Fruit fly (Drosophila melanogaster) whole organism, embryonic: ENCODE results near the gene CG15717.

Experiments used
- Aef1 ChIP-seq: fragments of 200-800 bp; sonication (Bioruptor generic); IDR thresholded peaks from 3 replicates; pipeline ENCODE4 v1.3.6; 2022; ENCODE audit warnings: missing biosample characterization, missing genetic modification characterization
- CG11093 ChIP-seq: fragments of 200-800 bp; sonication (Bioruptor generic); IDR thresholded peaks from 3 replicates; pipeline ENCODE4 v1.3.6; 2022; ENCODE audit warnings: missing biosample characterization, missing genetic modification characterization
- CG12769 ChIP-seq: fragments of 200-800 bp; sonication (Bioruptor generic); optimal IDR thresholded peaks from 2 replicates; lab custom pipeline; 2019; ENCODE audit warnings: missing biosample characterization, mild to moderate bottlenecking, missing genetic modification characterization, moderate library complexity
- CG13123 ChIP-seq: fragments of 200-800 bp; sonication (Bioruptor generic); optimal IDR thresholded peaks from 2 replicates; lab custom pipeline; 2016; ENCODE audit warnings: missing biosample characterization, missing genetic modification characterization
- CG14860 ChIP-seq: fragments of 200-800 bp; sonication (Bioruptor generic); IDR thresholded peaks from 3 replicates; pipeline ENCODE4 v1.3.6; 2022; ENCODE audit warnings: missing biosample characterization, missing genetic modification characterization; ENCODE audit not compliant: partially characterized antibody
- CG14965 ChIP-seq: fragments of 200-800 bp; sonication (Bioruptor generic); optimal IDR thresholded peaks from 2 replicates; lab custom pipeline; 2016; ENCODE audit warnings: missing biosample characterization, missing genetic modification characterization, borderline replicate concordance
- CG2202 ChIP-seq: fragments of 200-800 bp; sonication (Bioruptor generic); optimal IDR thresholded peaks from 2 replicates; lab custom pipeline; 2018; ENCODE audit warnings: missing biosample characterization, mild to moderate bottlenecking, missing genetic modification characterization
- CG33557 ChIP-seq: fragments of 200-800 bp; sonication (Bioruptor generic); optimal IDR thresholded peaks from 2 replicates; lab custom pipeline; 2019; ENCODE audit warnings: missing biosample characterization, mild to moderate bottlenecking, missing genetic modification characterization, moderate library complexity
- CG34422 ChIP-seq: fragments of 200-800 bp; sonication (Bioruptor generic); IDR thresholded peaks from 3 replicates; pipeline ENCODE4 v1.3.6; 2022; ENCODE audit warnings: missing biosample characterization, missing genetic modification characterization
- CG4360 ChIP-seq: fragments of 200-800 bp; sonication (Bioruptor generic); IDR thresholded peaks from 2 replicates; pipeline ENCODE4 v1.3.6; 2022; ENCODE audit warnings: missing biosample characterization, missing genetic modification characterization
- CG4424 ChIP-seq: fragments of 200-800 bp; sonication (Bioruptor generic); optimal IDR thresholded peaks from 3 replicates; lab custom pipeline; 2016; ENCODE audit warnings: missing biosample characterization, missing genetic modification characterization
- CG6272 ChIP-seq: fragments of 200-800 bp; sonication (Bioruptor generic); IDR thresholded peaks from 2 replicates; pipeline ENCODE4 v1.3.6; 2022; ENCODE audit warnings: missing biosample characterization, missing genetic modification characterization
- CG6689 ChIP-seq: fragments of 200-800 bp; sonication (Bioruptor generic); IDR thresholded peaks from 2 replicates; pipeline ENCODE4 v1.3.6; 2022; ENCODE audit warnings: missing biosample characterization, missing genetic modification characterization
- CG7357 ChIP-seq: fragments of 200-800 bp; sonication (Bioruptor generic); IDR thresholded peaks from 3 replicates; pipeline ENCODE4 v1.3.6; 2022; ENCODE audit warnings: missing biosample characterization, missing genetic modification characterization
- CG8359 ChIP-seq: fragments of 200-800 bp; sonication (Bioruptor generic); optimal IDR thresholded peaks from 2 replicates; lab custom pipeline; 2017; ENCODE audit warnings: missing biosample characterization, mild to moderate bottlenecking, missing genetic modification characterization, borderline replicate concordance
- CG8388 ChIP-seq: fragments of 200-800 bp; sonication (Bioruptor generic); optimal IDR thresholded peaks from 2 replicates; lab custom pipeline; 2019; ENCODE audit warnings: missing biosample characterization, mild to moderate bottlenecking, missing genetic modification characterization, moderate library complexity
- CTCF ChIP-seq: fragments of 200-800 bp; sonication (Bioruptor generic); optimal IDR thresholded peaks from 2 replicates; lab custom pipeline; 2017; ENCODE audit warnings: missing biosample characterization, mild to moderate bottlenecking, missing genetic modification characterization, moderate library complexity
- CrebB ChIP-seq: fragments of 200-800 bp; sonication (Bioruptor generic); optimal IDR thresholded peaks from 3 replicates; lab custom pipeline; 2018; ENCODE audit warnings: missing biosample characterization, mild to moderate bottlenecking, missing genetic modification characterization
- E2f2 ChIP-seq: fragments of 200-800 bp; sonication (Bioruptor generic); IDR thresholded peaks from 2 replicates; pipeline ENCODE4 v1.3.6; 2022; ENCODE audit warnings: missing biosample characterization, missing genetic modification characterization
- Fer3 ChIP-seq: fragments of 200-800 bp; sonication (Bioruptor generic); optimal IDR thresholded peaks from 2 replicates; lab custom pipeline; 2018; ENCODE audit warnings: missing biosample characterization, mild to moderate bottlenecking, missing genetic modification characterization, moderate library complexity
- H15 ChIP-seq: fragments of 200-800 bp; sonication (Bioruptor generic); IDR thresholded peaks from 3 replicates; pipeline ENCODE4 v1.3.6; 2022; ENCODE audit warnings: missing biosample characterization, missing genetic modification characterization
- Lim3 ChIP-seq: fragments of 200-800 bp; sonication (Bioruptor generic); IDR thresholded peaks from 2 replicates; pipeline ENCODE4 v1.3.6; 2022; ENCODE audit warnings: missing biosample characterization, missing genetic modification characterization
- Ravus ChIP-seq: fragments of 200-800 bp; sonication (Bioruptor generic); IDR thresholded peaks from 2 replicates; pipeline ENCODE4 v1.3.6; 2022; ENCODE audit warnings: missing biosample characterization, missing genetic modification characterization
- Rfx ChIP-seq: fragments of 200-800 bp; sonication (Bioruptor generic); IDR thresholded peaks from 2 replicates; pipeline ENCODE4 v1.3.6; 2022; ENCODE audit warnings: missing biosample characterization, missing genetic modification characterization
- TFAM ChIP-seq: fragments of 200-800 bp; sonication (Bioruptor generic); optimal IDR thresholded peaks from 2 replicates; lab custom pipeline; 2017; ENCODE audit warnings: missing biosample characterization, missing genetic modification characterization, inconsistent platforms
- Tbp ChIP-seq: fragments of >200 bp; optimal IDR thresholded peaks from 2 replicates; lab custom pipeline; 2018; ENCODE audit warnings: missing biosample characterization, missing genetic modification characterization
- ase ChIP-seq: fragments of 200-800 bp; sonication (Bioruptor generic); IDR thresholded peaks from 3 replicates; pipeline ENCODE4 v1.3.6; 2022; ENCODE audit warnings: missing biosample characterization, missing genetic modification characterization
- bsh ChIP-seq, 2 experiments: fragments of 200-800 bp; sonication (Bioruptor generic); optimal IDR thresholded peaks; 2 replicates each; lab custom pipeline; 2017 to 2018; ENCODE audit warnings: mild to moderate bottlenecking in 2 of 2, missing biosample characterization in 2 of 2, missing genetic modification characterization in 2 of 2, moderate library complexity in 1 of 2
- esg ChIP-seq: fragments of 200-800 bp; sonication (Bioruptor generic); conservative IDR thresholded peaks from 2 replicates; pipeline ENCODE4 v1.3.6; 2022; ENCODE audit warnings: missing biosample characterization, missing genetic modification characterization
- ewg ChIP-seq: fragments of 200-800 bp; sonication (Bioruptor generic); optimal IDR thresholded peaks from 3 replicates; lab custom pipeline; 2017; ENCODE audit warnings: mild to moderate bottlenecking, missing biosample characterization, missing genetic modification reagents, missing genetic modification characterization
- gcm2 ChIP-seq: fragments of 200-800 bp; sonication (Bioruptor generic); optimal IDR thresholded peaks from 2 replicates; lab custom pipeline; 2016; ENCODE audit warnings: missing biosample characterization, missing genetic modification characterization
- gem ChIP-seq: fragments of 200-800 bp; sonication (Bioruptor generic); optimal IDR thresholded peaks from 2 replicates; lab custom pipeline; 2019; ENCODE audit warnings: missing biosample characterization, mild to moderate bottlenecking, missing genetic modification characterization, moderate library complexity
- gro ChIP-seq: fragments of 200-800 bp; sonication (Bioruptor generic); optimal IDR thresholded peaks from 2 replicates; lab custom pipeline; 2016; ENCODE audit warnings: missing biosample characterization, missing genetic modification characterization
- lab ChIP-seq: fragments of 200-800 bp; sonication (Bioruptor generic); optimal IDR thresholded peaks from 3 replicates; lab custom pipeline; 2017; ENCODE audit warnings: missing biosample characterization, missing genetic modification characterization, mild to moderate bottlenecking, moderate library complexity, missing genetic modification reagents
- maf-S ChIP-seq: fragments of 200-800 bp; sonication (Bioruptor generic); optimal IDR thresholded peaks from 2 replicates; lab custom pipeline; 2016; ENCODE audit warnings: missing biosample characterization, missing genetic modification characterization
- nerfin-1 ChIP-seq: fragments of 200-800 bp; sonication (Bioruptor generic); optimal IDR thresholded peaks from 3 replicates; lab custom pipeline; 2019; ENCODE audit warnings: missing biosample characterization, mild to moderate bottlenecking, missing genetic modification characterization, moderate library complexity
- nmo ChIP-seq: fragments of 200-800 bp; sonication (Bioruptor generic); optimal IDR thresholded peaks from 2 replicates; lab custom pipeline; 2018; ENCODE audit warnings: missing biosample characterization, mild to moderate bottlenecking, missing genetic modification characterization, moderate library complexity
- org-1 ChIP-seq: fragments of 200-800 bp; sonication (Bioruptor generic); optimal IDR thresholded peaks from 2 replicates; lab custom pipeline; 2017; ENCODE audit warnings: missing biosample characterization, missing genetic modification characterization
- otp ChIP-seq: fragments of 200-800 bp; sonication (Bioruptor generic); IDR thresholded peaks from 3 replicates; pipeline ENCODE4, ENCODE4 v1.3.6; 2022; ENCODE audit warnings: missing biosample characterization, missing genetic modification characterization
- ranshi ChIP-seq: fragments of 200-800 bp; sonication (Bioruptor generic); IDR thresholded peaks from 2 replicates; pipeline ENCODE4 v1.3.6; 2022; ENCODE audit warnings: missing biosample characterization, missing genetic modification characterization
- sc ChIP-seq, 3 experiments: fragments of >200 bp in 2 of 3; fragments of 200-800 bp in 1 of 3; sonication (Bioruptor generic) in 1 of 3; optimal IDR thresholded peaks; 2 replicates in 2 of 3; 3 replicates in 1 of 3; lab custom pipeline; 2017; ENCODE audit warnings: mild to moderate bottlenecking in 1 of 3, missing biosample characterization in 1 of 3, missing genetic modification characterization in 1 of 3, missing genetic modification reagents in 1 of 3
- sens ChIP-seq: fragments of 200-800 bp; sonication (Bioruptor generic); peaks from one replicate; lab custom pipeline; 2016; ENCODE audit warnings: missing biosample characterization, missing genetic modification characterization
- sim ChIP-seq: fragments of 200-800 bp; sonication (Bioruptor generic); IDR thresholded peaks from 2 replicates; pipeline ENCODE4 v1.3.6; 2022; ENCODE audit warnings: missing biosample characterization, missing genetic modification characterization
- sqz ChIP-seq: fragments of 200-800 bp; sonication (Bioruptor generic); optimal IDR thresholded peaks from 3 replicates; lab custom pipeline; 2018; ENCODE audit warnings: missing biosample characterization, mild to moderate bottlenecking, missing genetic modification characterization
- tna ChIP-seq: fragments of 200-800 bp; sonication (Bioruptor generic); IDR thresholded peaks from 2 replicates; pipeline ENCODE4 v1.3.6; 2022; ENCODE audit warnings: missing biosample characterization, missing genetic modification characterization; ENCODE audit not compliant: partially characterized antibody
- trem ChIP-seq: fragments of 200-800 bp; optimal IDR thresholded peaks from 3 replicates; lab custom pipeline; 2019; ENCODE audit warnings: missing biosample characterization, mild to moderate bottlenecking, missing genetic modification characterization, moderate library complexity
- ttk ChIP-seq: fragments of 200-800 bp; sonication (Bioruptor generic); IDR thresholded peaks from 2 replicates; pipeline ENCODE4 v2.1.2; 2022; ENCODE audit warnings: missing biosample characterization, missing genetic modification characterization
- usp ChIP-seq: fragments of >200 bp; optimal IDR thresholded peaks from 2 replicates; lab custom pipeline; 2017; ENCODE audit warnings: missing biosample characterization, missing genetic modification characterization
- zfh2 ChIP-seq: fragments of 200-800 bp; sonication (Bioruptor generic); optimal IDR thresholded peaks from 2 replicates; lab custom pipeline; 2016; ENCODE audit warnings: missing biosample characterization, missing genetic modification characterization

Gene CG15717

dm6 chrX:13136939-13137697 is 8.4 kb downstream of the CG15717 start (continued):
- TF ChIP-seq Lim3: peak; percentile 61; the same call in 1 of the 2 replicates
- no peak for TF ChIP-seq sc (optimal IDR thresholded peaks at IDR 0.05; lab: Kevin White, UChicago)
- no peak for TF ChIP-seq sc (GFP tag; optimal IDR thresholded peaks at IDR 0.05; lab: Kevin White, UChicago)
- TF ChIP-seq gem (tag; lab: Kevin White, UChicago): peak; percentile 60
- peak; percentile 14 for TF ChIP-seq CG4424
- TF ChIP-seq otp (GFP tag; lab: Robert Waterston, UW): peak; percentile 72
- TF ChIP-seq ewg (GFP tag; lab: Kevin White, UChicago): peak; percentile 43
- peak; percentile 24; the same call in 1 of the 2 replicates for TF ChIP-seq CG6272 (GFP tag; lab: Robert Waterston, UW)
- TF ChIP-seq CTCF (GFP tag; lab: Kevin White, UChicago): peak; percentile 16
- peak; percentile 66; the same call in 1 of the 2 replicates for TF ChIP-seq ttk (GFP tag; lab: Robert Waterston, UW)
- no peak for TF ChIP-seq CG8359 (GFP tag; lab: Kevin White, UChicago)
- peak; percentile 70 for TF ChIP-seq CG6689 (GFP tag; lab: Robert Waterston, UW)
- TF ChIP-seq TFAM (GFP tag; lab: Kevin White, UChicago): no peak
- no peak for TF ChIP-seq trem (tag; lab: Kevin White, UChicago)
- TF ChIP-seq CG4360 (GFP tag; lab: Robert Waterston, UW): peak; percentile 35; the same call in 1 of the 2 replicates
- no peak for TF ChIP-seq CG14860 (GFP tag; lab: Robert Waterston, UW)
- no peak for TF ChIP-seq usp (GFP tag; lab: Kevin White, UChicago)
- TF ChIP-seq Tbp: no peak
- TF ChIP-seq Fer3 (tag; lab: Kevin White, UChicago): no peak
- peak; percentile 46 for TF ChIP-seq sqz (GFP tag; lab: Kevin White, UChicago)
- peak; percentile 74; the same call in 2 of the 3 replicates for TF ChIP-seq H15 (GFP tag; lab: Robert Waterston, UW)
- TF ChIP-seq org-1 (GFP tag; lab: Kevin White, UChicago): peak; percentile 10
- TF ChIP-seq CrebB (tag; lab: Kevin White, UChicago): no peak
- 0 out of 3 replicates have a peak, but pooled peaks have one; percentile 21 for TF ChIP-seq CG7357 (GFP tag; lab: Robert Waterston, UW)
- no peak for TF ChIP-seq CG13123
- peak; percentile 68; the same call in 2 of the 3 replicates for TF ChIP-seq CG34422 (GFP tag; lab: Robert Waterston, UW)
- peak; percentile 46; the same call in 1 of the 2 replicates for TF ChIP-seq sim (GFP tag; lab: Robert Waterston, UW)
- no peak for TF ChIP-seq tna (GFP tag; lab: Robert Waterston, UW)
- TF ChIP-seq E2f2: peak; percentile 49; the same call in 1 of the 2 replicates
- TF ChIP-seq zfh2: no peak
- TF ChIP-seq CG12769: no peak
- no peak for TF ChIP-seq maf-S (GFP tag; lab: Kevin White, UChicago)
- no peak for TF ChIP-seq gro (GFP tag; lab: Kevin White, UChicago)
- peak; percentile 45 for TF ChIP-seq lab
- no peak for TF ChIP-seq Ravus (GFP tag; lab: Robert Waterston, UW)
- peak; percentile 73 for TF ChIP-seq sens (GFP tag; lab: Kevin White, UChicago)
- TF ChIP-seq CG14965 (GFP tag; lab: Kevin White, UChicago): no peak
- TF ChIP-seq CG8388 (GFP tag; lab: Kevin White, UChicago): peak; percentile 10
- TF ChIP-seq nerfin-1 (tag; lab: Kevin White, UChicago): peak; percentile 61
- TF ChIP-seq esg: peak; percentile 79
- TF ChIP-seq Rfx (GFP tag; lab: Robert Waterston, UW): peak; percentile 37
- TF ChIP-seq CG2202 (tag; lab: Kevin White, UChicago): peak; percentile 20
- TF ChIP-seq bsh (GFP tag; optimal IDR thresholded peaks at IDR 0.05; lab: Kevin White, UChicago): peak in 1 of 2 experiments; percentile 61
- TF ChIP-seq gcm2 (GFP tag; lab: Kevin White, UChicago): no peak
- peak; percentile 71 for TF ChIP-seq ranshi (GFP tag; lab: Robert Waterston, UW)
- TF ChIP-seq CG11093 (GFP tag; lab: Robert Waterston, UW): peak; percentile 54; the same call in 1 of the 3 replicates
- TF ChIP-seq ase (GFP tag; lab: Robert Waterston, UW): peak; percentile 71; the same call in 2 of the 3 replicates
- no peak for TF ChIP-seq CG33557 (GFP tag; lab: Kevin White, UChicago)
- TF ChIP-seq nmo: peak; percentile 72
- TF ChIP-seq Aef1: peak; percentile 27; the same call in 1 of the 3 replicates
